Worm (Caenorhabditis elegans) whole organism, L3 larva: Measurements from ENCODE around the gene hlh-26.

Source experiments
- R02D3.7 ChIP-seq: fragments of 150-350 bp; optimal IDR thresholded peaks from 2 replicates; lab custom pipeline; 2014; ENCODE audit warnings: missing biosample characterization, missing genetic modification characterization
- ZK546.5 ChIP-seq: sonication (generic microtip); optimal IDR thresholded peaks from 2 replicates; lab custom pipeline; 2017; ENCODE audit warnings: missing biosample characterization, missing genetic modification characterization
- aly-2 ChIP-seq: fragments of 150-350 bp; optimal IDR thresholded peaks from 2 replicates; lab custom pipeline; 2014; ENCODE audit warnings: missing biosample characterization, missing genetic modification characterization
- ama-1 ChIP-seq: fragments of 150-350 bp; optimal IDR thresholded peaks from 2 replicates; lab custom pipeline; 2018
- ceh-16 ChIP-seq: sonication (generic microtip); optimal IDR thresholded peaks from 2 replicates; lab custom pipeline; 2017; ENCODE audit warnings: missing biosample characterization, missing genetic modification characterization
- ceh-82 ChIP-seq: fragments of 150-350 bp; optimal IDR thresholded peaks from 2 replicates; lab custom pipeline; 2014; ENCODE audit warnings: missing biosample characterization, missing genetic modification characterization
- ceh-9 ChIP-seq: sonication (generic microtip); optimal IDR thresholded peaks from 2 replicates; lab custom pipeline; 2018; ENCODE audit warnings: missing biosample characterization, missing genetic modification characterization
- daf-12 ChIP-seq: fragments of 150-350 bp; optimal IDR thresholded peaks from 2 replicates; lab custom pipeline; 2014; ENCODE audit warnings: missing biosample characterization, missing genetic modification reagents, missing genetic modification characterization
- egl-27 ChIP-seq: sonication (generic microtip); optimal IDR thresholded peaks from 4 replicates; lab custom pipeline; 2017; ENCODE audit warnings: missing biosample characterization, missing genetic modification reagents, missing genetic modification characterization
- egl-5 ChIP-seq: fragments of 150-350 bp; optimal IDR thresholded peaks from 2 replicates; lab custom pipeline; 2017; ENCODE audit warnings: missing biosample characterization, missing genetic modification reagents, missing genetic modification characterization, inconsistent platforms
- elt-1 ChIP-seq: fragments of 150-350 bp; optimal IDR thresholded peaks from 2 replicates; lab custom pipeline; 2014; ENCODE audit warnings: missing biosample characterization, missing genetic modification characterization
- elt-2 ChIP-seq: sonication (generic microtip); optimal IDR thresholded peaks from 2 replicates; lab custom pipeline; 2016; ENCODE audit warnings: missing genetic modification reagents, mild to moderate bottlenecking, missing genetic modification characterization, missing compliant biosample characterization
- elt-3 ChIP-seq, 3 experiments: fragments of 150-350 bp in 1 of 3; sonication (generic microtip) in 2 of 3; optimal IDR thresholded peaks; 2 replicates in 2 of 3; 4 replicates in 1 of 3; lab custom pipeline; 2014 to 2017; ENCODE audit warnings: missing biosample characterization in 3 of 3, missing genetic modification characterization in 3 of 3
- eor-1 ChIP-seq, 2 experiments: fragments of 150-350 bp; optimal IDR thresholded peaks; 2 replicates each; lab custom pipeline; 2014 to 2018; ENCODE audit warnings: missing biosample characterization in 2 of 2, missing genetic modification characterization in 2 of 2
- fkh-10 ChIP-seq: sonication (generic microtip); optimal IDR thresholded peaks from 2 replicates; lab custom pipeline; 2017; ENCODE audit warnings: missing biosample characterization, missing genetic modification reagents, missing genetic modification characterization
- fkh-2 ChIP-seq: fragments of 150-350 bp; optimal IDR thresholded peaks from 2 replicates; lab custom pipeline; 2014; ENCODE audit warnings: missing biosample characterization, missing genetic modification reagents, missing genetic modification characterization
- fos-1 ChIP-seq: fragments of 150-350 bp; optimal IDR thresholded peaks from 2 replicates; lab custom pipeline; 2014; ENCODE audit warnings: missing biosample characterization, missing genetic modification characterization
- hmg-11 ChIP-seq: sonication (generic microtip); optimal IDR thresholded peaks from 2 replicates; lab custom pipeline; 2016; ENCODE audit warnings: missing genetic modification characterization, missing compliant biosample characterization
- jun-1 ChIP-seq: fragments of 150-350 bp; optimal IDR thresholded peaks from 2 replicates; lab custom pipeline; 2014; ENCODE audit warnings: missing biosample characterization, missing genetic modification reagents, missing genetic modification characterization
- lin-15B ChIP-seq: fragments of 150-350 bp; optimal IDR thresholded peaks from 2 replicates; lab custom pipeline; 2014; ENCODE audit warnings: missing biosample characterization, missing genetic modification characterization
- mdl-1 ChIP-seq: fragments of 150-350 bp; optimal IDR thresholded peaks from 2 replicates; lab custom pipeline; 2014; ENCODE audit warnings: missing biosample characterization, missing genetic modification characterization
- mml-1 ChIP-seq: fragments of 150-350 bp; sonication (generic microtip); optimal IDR thresholded peaks from 3 replicates; lab custom pipeline; 2014; ENCODE audit warnings: missing biosample characterization, missing genetic modification characterization
- nfya-1 ChIP-seq: sonication (generic microtip); optimal IDR thresholded peaks from 2 replicates; lab custom pipeline; 2017; ENCODE audit warnings: missing genetic modification characterization, mild to moderate bottlenecking, missing compliant biosample characterization, antibody characterized with exemption, moderate library complexity; ENCODE audit not compliant: insufficient read depth
- nhr-11 ChIP-seq: fragments of 150-350 bp; optimal IDR thresholded peaks from 2 replicates; lab custom pipeline; 2014; ENCODE audit warnings: missing biosample characterization, missing genetic modification characterization
- nhr-237 ChIP-seq: fragments of 150-350 bp; optimal IDR thresholded peaks from 2 replicates; lab custom pipeline; 2014; ENCODE audit warnings: missing biosample characterization, missing genetic modification characterization
- nhr-28 ChIP-seq: fragments of 150-350 bp; optimal IDR thresholded peaks from 2 replicates; lab custom pipeline; 2014; ENCODE audit warnings: missing biosample characterization, missing genetic modification characterization
- nhr-43 ChIP-seq: sonication (generic microtip); optimal IDR thresholded peaks from 2 replicates; lab custom pipeline; 2016; ENCODE audit warnings: mild to moderate bottlenecking, missing genetic modification characterization, missing compliant biosample characterization; ENCODE audit not compliant: poor library complexity, severe bottlenecking
- nhr-77 ChIP-seq: fragments of 150-350 bp; optimal IDR thresholded peaks from 2 replicates; lab custom pipeline; 2014; ENCODE audit warnings: missing biosample characterization, missing genetic modification characterization
- pqm-1 ChIP-seq: fragments of 150-350 bp; optimal IDR thresholded peaks from 2 replicates; lab custom pipeline; 2017; ENCODE audit warnings: missing biosample characterization, missing genetic modification characterization, inconsistent platforms
- sea-2 ChIP-seq: fragments of 150-350 bp; sonication (generic microtip); optimal IDR thresholded peaks from 4 replicates; lab custom pipeline; 2014; ENCODE audit warnings: missing biosample characterization, missing genetic modification reagents, missing genetic modification characterization
- unc-62 ChIP-seq: fragments of 150-350 bp; sonication (generic microtip); optimal IDR thresholded peaks from 4 replicates; lab custom pipeline; 2014; ENCODE audit warnings: missing biosample characterization, missing genetic modification reagents, missing genetic modification characterization
- zag-1 ChIP-seq: fragments of 150-350 bp; optimal IDR thresholded peaks from 2 replicates; lab custom pipeline; 2014; ENCODE audit warnings: missing biosample characterization, missing genetic modification characterization
- ztf-4 ChIP-seq: fragments of 150-350 bp; optimal IDR thresholded peaks from 2 replicates; lab custom pipeline; 2014; ENCODE audit warnings: missing biosample characterization, missing genetic modification characterization

The hlh-26 gene

DNA sequence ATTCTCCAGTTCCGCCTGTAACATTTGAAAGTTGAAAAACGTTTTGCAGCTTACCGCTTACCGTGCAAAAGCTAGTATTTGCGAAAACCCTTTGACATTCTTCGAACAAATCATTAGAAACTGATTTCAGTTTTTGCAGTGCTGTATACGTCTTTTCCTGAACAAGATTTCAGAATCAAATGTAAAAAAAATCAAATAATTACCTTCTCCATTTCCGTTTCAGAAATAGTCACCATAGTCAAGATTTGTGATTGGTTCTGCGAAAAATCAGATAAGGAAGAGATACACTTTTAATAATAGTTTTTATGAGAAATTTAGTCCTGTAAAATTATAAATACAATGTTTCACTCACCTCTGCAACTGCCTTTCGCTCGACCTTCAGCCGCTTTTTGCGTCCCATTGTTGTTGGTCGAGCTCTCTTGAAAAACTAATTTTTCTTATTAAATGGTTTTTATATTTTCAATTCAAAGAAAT lies 1.6 kb downstream of the hlh-26 start, which contains the start of gene C17C3.9:
Gene C17C3.9 (minus strand): TSS at position 424 of the 474 bp plus-strand sequence.
- no peak for TF ChIP-seq nhr-28 (tag; lab: Kevin White, UChicago)
- TF ChIP-seq egl-27 (tag; lab: Kevin White, UChicago): no peak
- TF ChIP-seq unc-62: no peak
- no peak for TF ChIP-seq eor-1 (tag; optimal IDR thresholded peaks at IDR 0.05; lab: Kevin White, UChicago)
- TF ChIP-seq egl-5 (tag; lab: Kevin White, UChicago): no peak
- TF ChIP-seq mdl-1: no peak

DNA sequence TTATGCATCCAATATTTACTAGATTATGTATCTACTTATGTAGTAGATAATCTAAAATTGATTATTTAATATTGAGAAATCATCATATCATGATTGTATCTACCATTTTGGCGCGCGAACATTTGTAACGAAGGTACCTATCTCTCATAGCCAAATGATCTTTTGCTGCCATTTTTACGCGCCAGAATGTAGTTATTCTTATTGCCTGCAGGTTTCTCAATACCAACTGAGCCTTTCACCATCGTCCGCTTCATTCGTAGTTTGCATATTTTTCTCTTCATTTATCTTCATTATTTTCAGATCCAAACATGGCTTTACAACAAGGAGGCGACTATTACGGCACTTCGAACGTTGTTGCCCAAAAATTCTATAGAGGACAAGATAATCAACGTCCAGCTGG lies 5.7 kb downstream of the hlh-26 start, which contains the start of gene ZK177.1:
Gene ZK177.1 (plus strand): TSS at position 301 of the 400 bp plus-strand sequence.
- TF ChIP-seq ZK546.5 (tag; lab: Kevin White, UChicago) (no peak), ztf-4 (tag; lab: Kevin White, UChicago) (no peak), R02D3.7 (tag; lab: Kevin White, UChicago) (no peak), nhr-237 (tag; lab: Kevin White, UChicago) (no peak), ama-1 (lab: Kevin White, UChicago) (no peak), aly-2 (no peak), elt-2 (tag; lab: Kevin White, UChicago) (no peak)

DNA sequence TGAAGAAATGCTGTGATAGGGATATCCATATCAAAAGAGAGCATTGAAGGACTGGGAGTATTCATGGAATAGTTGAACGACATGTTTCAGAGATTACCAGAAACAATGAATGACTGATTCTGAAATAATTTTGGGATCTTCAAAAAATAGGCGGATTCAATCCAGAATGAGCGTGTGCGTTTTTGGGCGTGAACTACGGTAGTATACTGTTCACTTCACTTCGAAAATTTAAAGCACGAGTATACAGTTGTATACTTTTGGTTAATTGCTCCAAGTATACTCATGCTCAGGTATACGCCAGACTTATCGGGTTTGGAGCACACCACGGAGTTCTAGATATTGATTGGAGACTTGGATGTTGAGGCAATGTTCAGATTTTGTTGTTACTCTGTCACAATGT lies 8.2 kb downstream of the hlh-26 start, which contains the start of gene tbx-35:
Gene tbx-35 (minus strand): TSS at position 101 of the 400 bp plus-strand sequence.
- TF ChIP-seq R02D3.7 (tag; lab: Kevin White, UChicago) (no peak), nhr-28 (tag; lab: Kevin White, UChicago) (no peak), aly-2 (no peak), elt-1 (no peak), nhr-11 (tag; lab: Kevin White, UChicago) (no peak), hmg-11 (no peak), mml-1 (tag; lab: Kevin White, UChicago) (no peak), nhr-77 (tag; lab: Kevin White, UChicago) (no peak)

DNA sequence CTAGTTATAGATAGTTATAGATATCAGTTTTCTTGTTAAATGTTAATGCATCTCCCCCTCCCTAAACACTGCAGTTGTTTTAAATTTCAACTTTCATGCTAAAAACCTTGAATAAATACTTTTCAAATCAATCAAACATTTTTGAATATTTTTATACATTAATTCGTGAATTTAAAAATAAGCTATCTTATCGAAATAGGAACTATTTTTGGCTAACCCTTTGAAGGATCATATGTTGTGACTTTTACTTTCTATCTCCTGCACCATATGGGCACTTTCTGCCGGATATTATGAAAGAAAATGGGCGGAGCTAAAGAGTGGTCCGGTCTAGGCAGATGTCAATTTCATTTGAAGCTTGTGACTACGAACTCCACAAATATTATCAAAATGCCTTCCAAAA lies 10.9 kb downstream of the hlh-26 start, which contains the start of gene ZK177.11:
Gene ZK177.11 (plus strand): TSS at position 301 of the 400 bp plus-strand sequence.
- TF ChIP-seq ceh-9: no peak
- TF ChIP-seq pqm-1 (tag; lab: Kevin White, UChicago): no peak
- no peak for TF ChIP-seq elt-1
- TF ChIP-seq mdl-1: no peak
- no peak for TF ChIP-seq fkh-10 (GFP tag; lab: Kevin White, UChicago)
- no peak for TF ChIP-seq elt-3 (tag; optimal IDR thresholded peaks at IDR 0.05; lab: Kevin White, UChicago)
- TF ChIP-seq fos-1 (tag; lab: Kevin White, UChicago): no peak
- TF ChIP-seq fkh-2 (tag; lab: Kevin White, UChicago): no peak
- TF ChIP-seq nhr-237 (tag; lab: Kevin White, UChicago): no peak
- no peak for TF ChIP-seq lin-15B (tag; lab: Kevin White, UChicago)
- TF ChIP-seq jun-1 (tag; lab: Kevin White, UChicago): no peak
- no peak for TF ChIP-seq ceh-82
- no peak for TF ChIP-seq daf-12 (tag; lab: Kevin White, UChicago)
- TF ChIP-seq nhr-43 (tag; lab: Kevin White, UChicago): no peak

DNA sequence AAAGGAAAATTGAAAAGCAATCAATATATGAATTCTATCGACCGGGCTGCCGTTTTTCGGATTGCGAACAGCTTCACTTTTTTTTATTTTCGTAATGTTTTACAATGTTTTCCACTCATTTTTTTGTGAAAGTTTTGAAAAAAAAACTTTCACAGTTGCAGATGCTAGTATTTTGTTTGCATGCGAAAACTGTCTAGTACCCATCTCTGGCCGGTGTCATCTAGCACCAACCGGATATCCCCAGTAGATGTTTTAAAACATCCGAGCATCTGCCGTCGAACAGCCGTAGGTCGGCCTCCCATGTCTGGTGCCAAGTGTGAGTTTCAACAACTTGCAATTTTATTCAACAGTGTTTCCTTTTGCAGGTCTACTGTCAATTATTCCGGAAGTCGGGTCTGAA lies 12.1 kb downstream of the hlh-26 start, which contains the start of gene ZK177.12:
Gene ZK177.12 (plus strand): TSS at position 301 of the 400 bp plus-strand sequence.
- TF ChIP-seq lin-15B (tag; lab: Kevin White, UChicago) (no peak), elt-3 (tag; optimal IDR thresholded peaks at IDR 0.05; lab: Kevin White, UChicago) (no peak)
- TF ChIP-seq, all 47 proteins: peak for 0

DNA sequence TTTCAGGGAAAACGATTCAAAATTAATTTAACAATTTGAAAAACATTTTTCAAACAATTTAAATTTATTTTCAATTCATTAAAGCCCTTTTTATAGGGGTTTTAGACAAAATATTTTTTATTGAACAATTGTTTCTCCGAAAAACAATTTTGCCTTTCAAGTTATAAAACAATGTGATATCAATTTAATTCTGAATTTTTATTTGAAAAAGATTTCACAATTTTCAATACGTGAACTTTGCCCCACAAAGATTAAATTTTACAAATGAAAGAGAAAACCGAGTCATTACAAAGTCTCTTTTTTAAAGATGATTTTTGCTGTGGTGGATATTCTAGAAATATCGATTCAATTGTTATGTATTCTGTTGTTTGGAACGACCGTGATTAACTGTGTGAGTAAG lies 14.6 kb downstream of the hlh-26 start, which contains the start of gene ZK177.2:
Gene ZK177.2 (plus strand): TSS at position 301 of the 400 bp plus-strand sequence.
- TF ChIP-seq ceh-82 (no peak), mdl-1 (no peak), ceh-16 (tag; lab: Kevin White, UChicago) (no peak), sea-2 (GFP tag; lab: Kevin White, UChicago) (no peak), nfya-1 (tag; lab: Kevin White, UChicago) (no peak), nhr-237 (tag; lab: Kevin White, UChicago) (no peak), zag-1 (tag; lab: Kevin White, UChicago) (no peak), nhr-77 (tag; lab: Kevin White, UChicago) (no peak), daf-12 (tag; lab: Kevin White, UChicago) (no peak)
